Fruit fly (Drosophila melanogaster) whole organism, adult: Measurements from ENCODE around the gene GlyRS.
A peak's percentile ranks its signal among the peaks of the same experiment; 100 is the strongest.

Experiments used
- CG1620 ChIP-seq: fragments of 200-800 bp; sonication (Bioruptor generic); optimal IDR thresholded peaks from 2 replicates; lab custom pipeline; 2016; ENCODE audit warnings: missing biosample characterization, missing genetic modification characterization
- CG7045 ChIP-seq: fragments of 200-800 bp; sonication (Bioruptor generic); optimal IDR thresholded peaks from 2 replicates; lab custom pipeline; 2017; ENCODE audit warnings: missing biosample characterization, mild to moderate bottlenecking, missing genetic modification characterization
- bab1 ChIP-seq: fragments of 200-800 bp; sonication (Bioruptor generic); optimal IDR thresholded peaks from 3 replicates; lab custom pipeline; 2019; ENCODE audit warnings: missing biosample characterization, mild to moderate bottlenecking, missing genetic modification characterization, moderate library complexity
- kay ChIP-seq: fragments of 200-800 bp; sonication (Bioruptor generic); peaks from one replicate; lab custom pipeline; 2016; ENCODE audit warnings: missing biosample characterization, missing genetic modification characterization, borderline replicate concordance
- toe ChIP-seq: fragments of 200-800 bp; sonication (Bioruptor generic); optimal IDR thresholded peaks from 2 replicates; lab custom pipeline; 2016; ENCODE audit warnings: missing biosample characterization, missing genetic modification characterization

DNA sequence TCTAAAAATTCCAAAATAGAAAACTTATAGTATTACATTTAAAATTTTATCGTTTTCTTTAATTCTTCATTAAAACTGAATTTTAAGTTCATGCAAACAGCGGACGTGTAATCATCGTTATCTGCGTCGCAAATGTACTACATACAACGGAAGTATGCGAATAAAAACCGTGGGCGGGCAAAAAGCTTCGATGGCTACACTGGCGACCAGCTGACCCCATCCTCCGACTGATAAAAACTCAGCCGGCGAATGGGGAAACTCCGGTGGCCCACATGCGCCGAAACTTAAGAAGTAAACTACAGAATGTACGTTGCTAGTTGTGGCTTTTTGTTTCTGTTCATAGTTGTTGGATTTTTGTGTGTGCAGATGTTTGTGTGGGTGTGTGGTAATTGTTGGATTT is 42.8 kb downstream of the GlyRS start:
- no peak for TF ChIP-seq bab1 (GFP tag; lab: Kevin White, UChicago)
- TF ChIP-seq toe (GFP tag; lab: Kevin White, UChicago), result no peak
- TF ChIP-seq CG1620 (GFP tag; lab: Kevin White, UChicago), result no peak
- TF ChIP-seq CG7045 (GFP tag; lab: Kevin White, UChicago), result no peak
- peak; percentile 86 for TF ChIP-seq kay
